Worm (Caenorhabditis elegans): ENCODE results near the gene thoc-1.

thoc-1 gene

ce11 chrII:667864-668263 lies 34.0 kb upstream of the thoc-1 start:
- TF ChIP-seq hlh-4 (tag; optimal IDR thresholded peaks at IDR 0.05), result no peak
- no peak for TF ChIP-seq efl-1 (optimal IDR thresholded peaks at IDR 0.05)
- TF ChIP-seq efl-1 (GFP tag; optimal IDR thresholded peaks at IDR 0.05 in 1 of 2), result peak in 1 of 2 experiments; percentile 74
- no peak for TF ChIP-seq ztf-4 (tag; optimal IDR thresholded peaks at IDR 0.05)
- TF ChIP-seq C16A3.4 (tag; optimal IDR thresholded peaks at IDR 0.05), result no peak

ce11 chrII:671025-671424 lies 30.9 kb upstream of the thoc-1 start, which contains the start of gene sri-46:
TSS of gene sri-46 (minus strand) at chrII:671125.
- TF ChIP-seq ztf-4 (tag; optimal IDR thresholded peaks at IDR 0.05) (no peak), nhr-85 (tag) (no peak), pag-3 (tag; optimal IDR thresholded peaks at IDR 0.05; ENCODE audit: borderline replicate concordance, insufficient read depth) (no peak), dpl-1 (GFP tag; optimal IDR thresholded peaks at IDR 0.05) (no peak), aha-1 (tag; optimal IDR thresholded peaks at IDR 0.05) (no peak), nhr-11 (tag; optimal IDR thresholded peaks at IDR 0.05) (no peak), hlh-17 (GFP tag; optimal IDR thresholded peaks at IDR 0.05; ENCODE audit: borderline replicate concordance) (no peak), nhr-84 (tag; optimal IDR thresholded peaks at IDR 0.05) (no peak)

- no peak for TF ChIP-seq pqm-1 (tag; optimal IDR thresholded peaks at IDR 0.05)
- no peak for TF ChIP-seq C04F5.9 (tag; optimal IDR thresholded peaks at IDR 0.05)
- TF ChIP-seq lin-14 (GFP tag; optimal IDR thresholded peaks at IDR 0.05), result no peak
Observed at ce11 chrII:674116-674515, 27.8 kb upstream of the thoc-1 start, which contains the start of gene Y39F10C.3. TSS of gene Y39F10C.3 (plus strand) at chrII:674416.

- TF ChIP-seq grh-1 (GFP tag; IDR thresholded peaks at IDR 0.05) (no peak), F16B12.6 (tag; optimal IDR thresholded peaks at IDR 0.05) (no peak), ztf-4 (tag; optimal IDR thresholded peaks at IDR 0.05) (no peak), skn-1 (tag; optimal IDR thresholded peaks at IDR 0.05) (no peak), tbx-2 (tag; optimal IDR thresholded peaks at IDR 0.05) (no peak), fkh-10 (GFP tag; optimal IDR thresholded peaks at IDR 0.05) (no peak), nhr-77 (tag; optimal IDR thresholded peaks at IDR 0.05) (no peak), fos-1 (tag; optimal IDR thresholded peaks at IDR 0.05) (no peak), hlh-4 (tag; optimal IDR thresholded peaks at IDR 0.05) (no peak)
Observed at ce11 chrII:675303-675702, 26.6 kb upstream of the thoc-1 start, which contains the start of gene Y39F10C.1. TSS of gene Y39F10C.1 (plus strand) at chrII:675603.

- TF ChIP-seq ceh-90 (tag; optimal IDR thresholded peaks at IDR 0.05) (no peak), lin-35 (GFP tag; optimal IDR thresholded peaks at IDR 0.05) (no peak)
Observed at ce11 chrII:675822-676221, 26.1 kb upstream of the thoc-1 start.

ce11 chrII:678581-678980 lies 23.3 kb upstream of the thoc-1 start, which contains the start of gene T02H6.9:
TSS of gene T02H6.9 (plus strand) at chrII:678881.
- no peak for TF ChIP-seq nhr-47 (tag; optimal IDR thresholded peaks at IDR 0.05)
- no peak for TF ChIP-seq lin-14 (GFP tag; optimal IDR thresholded peaks at IDR 0.05)
- no peak for TF ChIP-seq lin-35 (GFP tag; optimal IDR thresholded peaks at IDR 0.05)
- no peak for TF ChIP-seq aly-2 (tag; optimal IDR thresholded peaks at IDR 0.05)
- TF ChIP-seq hlh-17 (GFP tag; optimal IDR thresholded peaks at IDR 0.05; ENCODE audit: borderline replicate concordance), result no peak
- no peak for TF ChIP-seq dpl-1 (GFP tag; optimal IDR thresholded peaks at IDR 0.05)
- TF ChIP-seq tbx-2 (tag; optimal IDR thresholded peaks at IDR 0.05), result no peak
- no peak for TF ChIP-seq mep-1 (tag; optimal IDR thresholded peaks at IDR 0.05)
- no peak for TF ChIP-seq nhr-12 (tag; optimal IDR thresholded peaks at IDR 0.05)
- TF ChIP-seq nhr-20 (tag; optimal IDR thresholded peaks at IDR 0.05), result no peak
- TF ChIP-seq F16B12.6 (tag; optimal IDR thresholded peaks at IDR 0.05), result no peak
- TF ChIP-seq sptf-1 (tag; optimal IDR thresholded peaks at IDR 0.05), result no peak
- TF ChIP-seq unc-86 (tag; optimal IDR thresholded peaks at IDR 0.05), result no peak
- TF ChIP-seq nhr-71 (tag; optimal IDR thresholded peaks at IDR 0.05), result no peak
- no peak for TF ChIP-seq snpc-4 (tag; optimal IDR thresholded peaks at IDR 0.05)
- TF ChIP-seq efl-3 (GFP tag; optimal IDR thresholded peaks at IDR 0.05), result no peak
- TF ChIP-seq hpl-2 (GFP tag; optimal IDR thresholded peaks at IDR 0.05), result no peak
- no peak for TF ChIP-seq ceh-82 (tag; optimal IDR thresholded peaks at IDR 0.05)
- no peak for TF ChIP-seq nhr-85 (tag)
- no peak for TF ChIP-seq snu-23 (GFP tag; optimal IDR thresholded peaks at IDR 0.05)
